3 worm cellular contexts compared by ENCODE assay signal in the genomic region with DNA sequence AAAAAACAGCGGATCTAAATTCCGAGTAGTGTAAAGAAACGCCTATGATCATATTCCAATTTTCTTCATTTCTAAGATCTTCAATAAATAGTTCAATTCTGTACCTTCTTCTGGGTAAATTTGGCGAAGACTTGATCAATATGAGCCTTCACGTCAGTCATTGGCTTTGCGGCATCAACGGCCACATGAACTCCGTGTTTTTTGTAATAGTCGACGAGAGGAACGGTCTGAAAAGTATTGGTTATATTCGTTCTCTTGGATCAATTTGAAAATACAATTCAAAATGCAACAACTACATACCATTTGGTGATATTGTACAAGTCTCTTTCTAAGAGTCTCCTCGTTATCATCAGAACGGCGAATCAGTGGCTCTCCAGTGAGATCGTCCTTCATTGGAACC.
TF ChIP-seq lines count a peak whose summit lies in the region.

No protein-coding gene starts in this region.

TF ChIP-seq in whole organism, L2 larva, 48 proteins besides CTCF, POLR2A, EP300 and RAD21:
- TF ChIP-seq ama-1 (optimal IDR thresholded peaks at IDR 0.05; lab: Kevin White, UChicago): peak; percentile 76
- no peak for TF ChIP-seq ztf-1 (GFP tag; conservative IDR thresholded peaks at IDR 0.05; lab: Robert Waterston, UW)

TF ChIP-seq in whole organism, L3 larva, 47 proteins besides CTCF, POLR2A, EP300 and RAD21:
- TF ChIP-seq nhr-43 (tag; optimal IDR thresholded peaks at IDR 0.05; lab: Kevin White, UChicago; ENCODE audit: poor library complexity, severe bottlenecking): peak; percentile 91
- TF ChIP-seq jun-1 (tag; optimal IDR thresholded peaks at IDR 0.05; lab: Kevin White, UChicago): no peak
- no peak for TF ChIP-seq ceh-28 (tag; optimal IDR thresholded peaks at IDR 0.05; lab: Kevin White, UChicago)
- TF ChIP-seq unc-62 (GFP tag; optimal IDR thresholded peaks at IDR 0.05; lab: Kevin White, UChicago): no peak
- TF ChIP-seq nhr-76 (tag; optimal IDR thresholded peaks at IDR 0.05; lab: Kevin White, UChicago): no peak
- TF ChIP-seq hmg-11 (tag; optimal IDR thresholded peaks at IDR 0.05; lab: Kevin White, UChicago): no peak
- TF ChIP-seq egl-27 (tag; optimal IDR thresholded peaks at IDR 0.05; lab: Kevin White, UChicago): no peak
- TF ChIP-seq nhr-12 (tag; optimal IDR thresholded peaks at IDR 0.05; lab: Kevin White, UChicago): no peak
- TF ChIP-seq sea-2 (GFP tag; optimal IDR thresholded peaks at IDR 0.05; lab: Kevin White, UChicago): no peak
- peak; percentile 35 for TF ChIP-seq tbx-2 (tag; optimal IDR thresholded peaks at IDR 0.05; lab: Kevin White, UChicago)
- no peak for TF ChIP-seq nhr-11 (tag; optimal IDR thresholded peaks at IDR 0.05; lab: Kevin White, UChicago)
- no peak for TF ChIP-seq zag-1 (tag; optimal IDR thresholded peaks at IDR 0.05; lab: Kevin White, UChicago)
- TF ChIP-seq fos-1 (tag; optimal IDR thresholded peaks at IDR 0.05; lab: Kevin White, UChicago): no peak
- no peak for TF ChIP-seq ceh-82 (tag; optimal IDR thresholded peaks at IDR 0.05; lab: Kevin White, UChicago)

TF ChIP-seq in whole organism, L4 larva, 104 proteins besides CTCF, POLR2A, EP300 and RAD21:
- TF ChIP-seq aha-1 (tag; lab: Kevin White, UChicago) (peak; percentile 92), mep-1 (tag; optimal IDR thresholded peaks at IDR 0.05; lab: Kevin White, UChicago) (no peak)
TF ChIP-seq in whole organism, L4 larva: peak in this region for 1.

Comparison
In these comparisons a context has a peak if more than half of its experiments do, and no peak if none do; other contexts are left out.
1. Of the 23 proteins assayed by ChIP-seq in both whole organism, L4 larva and whole organism, L2 larva: peak only in whole organism, L4 larva: none; only in whole organism, L2 larva: ama-1; in both: none; in neither: 22.